1 fruit fly cellular context compared by ENCODE assay signal in the genomic region with DNA sequence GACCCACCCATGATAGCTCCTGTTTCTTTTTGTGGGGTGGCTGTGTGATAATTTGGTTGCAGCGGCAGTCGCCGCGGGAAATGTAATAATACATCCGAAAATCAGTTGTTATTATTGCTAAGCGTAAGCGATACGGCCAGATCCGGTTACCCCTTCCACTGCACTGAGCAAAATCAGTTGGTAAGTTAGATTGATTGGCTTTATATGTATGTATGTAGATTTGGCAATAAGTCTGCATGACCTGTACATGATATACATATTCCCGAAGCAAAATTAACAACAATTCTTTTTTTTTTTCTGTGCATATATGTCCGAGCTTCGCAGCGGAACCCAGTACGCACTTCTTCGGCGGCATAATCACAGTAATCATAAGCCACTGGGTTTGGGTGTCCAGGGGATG.
TF ChIP-seq lines count a peak whose summit lies in the region.

No protein-coding gene starts in this region.

TF ChIP-seq in whole organism, embryonic, 481 proteins besides CTCF, POLR2A, EP300 and RAD21 (continued from another document):
- TF ChIP-seq fd64A (GFP tag; optimal IDR thresholded peaks at IDR 0.05; lab: Kevin White, UChicago): no peak
- peak; percentile 70 for TF ChIP-seq CG1603 (tag; optimal IDR thresholded peaks at IDR 0.05; lab: Kevin White, UChicago)
- TF ChIP-seq sug (tag; optimal IDR thresholded peaks at IDR 0.05; lab: Kevin White, UChicago): no peak
- TF ChIP-seq sima (GFP tag; optimal IDR thresholded peaks at IDR 0.05; lab: Kevin White, UChicago): no peak
- peak; percentile 15 for TF ChIP-seq D19A (tag; optimal IDR thresholded peaks at IDR 0.05; lab: Kevin White, UChicago)
- no peak for TF ChIP-seq CG14441 (GFP tag; IDR thresholded peaks at IDR 0.05; lab: Robert Waterston, UW)
- peak; percentile 48 for TF ChIP-seq oc (tag; optimal IDR thresholded peaks at IDR 0.05; lab: Kevin White, UChicago)
- peak; percentile 22 for TF ChIP-seq CG9727 (GFP tag; optimal IDR thresholded peaks at IDR 0.05; lab: Kevin White, UChicago)
- TF ChIP-seq ci (GFP tag; IDR thresholded peaks at IDR 0.05; lab: Robert Waterston, UW): peak; percentile 65; the same call in 2 of the 3 replicates
- TF ChIP-seq ac (GFP tag; optimal IDR thresholded peaks at IDR 0.05; lab: Kevin White, UChicago): no peak
- no peak for TF ChIP-seq Nf-YA (GFP tag; IDR thresholded peaks at IDR 0.05; lab: Robert Waterston, UW)
- TF ChIP-seq pita (GFP tag; optimal IDR thresholded peaks at IDR 0.05; lab: Kevin White, UChicago): no peak
- peak; percentile 46 for TF ChIP-seq Sox102F (GFP tag; optimal IDR thresholded peaks at IDR 0.05; lab: Kevin White, UChicago)
- TF ChIP-seq Dek (tag; optimal IDR thresholded peaks at IDR 0.05; lab: Kevin White, UChicago): no peak
- peak; percentile 1 for TF ChIP-seq sqz (GFP tag; optimal IDR thresholded peaks at IDR 0.05; lab: Kevin White, UChicago)
- TF ChIP-seq CG11093 (GFP tag; IDR thresholded peaks at IDR 0.05; lab: Robert Waterston, UW): 0 out of 3 replicates have a peak, but pooled peaks have one; percentile 22
- TF ChIP-seq CG8089 (GFP tag; optimal IDR thresholded peaks at IDR 0.05; lab: Kevin White, UChicago): peak; percentile 4
- 0 out of 2 replicates have a peak, but pooled peaks have one; percentile 45 for TF ChIP-seq chm (GFP tag; IDR thresholded peaks at IDR 0.05; lab: Robert Waterston, UW)
- TF ChIP-seq seq (GFP tag; IDR thresholded peaks at IDR 0.05; lab: Robert Waterston, UW): no peak
- 0 out of 3 replicates have a peak, but pooled peaks have one; percentile 16 for TF ChIP-seq CG14050 (GFP tag; IDR thresholded peaks at IDR 0.05; lab: Robert Waterston, UW)
- no peak for TF ChIP-seq MTF-1 (GFP tag; optimal IDR thresholded peaks at IDR 0.05; lab: Kevin White, UChicago; ENCODE audit: borderline replicate concordance)
- TF ChIP-seq dpn (GFP tag; optimal IDR thresholded peaks at IDR 0.05; lab: Kevin White, UChicago): peak in 1 of 2 experiments; percentile 37
- TF ChIP-seq Hsf (GFP tag; optimal IDR thresholded peaks at IDR 0.05; lab: Kevin White, UChicago): peak; percentile 31
- TF ChIP-seq danr (GFP tag; IDR thresholded peaks at IDR 0.05; lab: Robert Waterston, UW): 0 out of 2 replicates have a peak, but pooled peaks have one; percentile 15
- no peak for TF ChIP-seq sc (optimal IDR thresholded peaks at IDR 0.05; lab: Kevin White, UChicago)
- TF ChIP-seq sc (GFP tag; optimal IDR thresholded peaks at IDR 0.05; lab: Kevin White, UChicago): peak; percentile 25
- TF ChIP-seq fu2 (GFP tag; optimal IDR thresholded peaks at IDR 0.05; lab: Kevin White, UChicago): no peak
- peak; percentile 45 for TF ChIP-seq CG12391 (tag; optimal IDR thresholded peaks at IDR 0.05; lab: Kevin White, UChicago)
- TF ChIP-seq rib (GFP tag; IDR thresholded peaks at IDR 0.05; lab: Robert Waterston, UW): no peak
- no peak for TF ChIP-seq CG8290 (GFP tag; optimal IDR thresholded peaks at IDR 0.05; lab: Kevin White, UChicago)
- TF ChIP-seq CG8290 (tag; optimal IDR thresholded peaks at IDR 0.05; lab: Kevin White, UChicago): peak in 1 of 2 experiments; percentile 17
- TF ChIP-seq C15 (GFP tag; IDR thresholded peaks at IDR 0.05; lab: Robert Waterston, UW): no peak
- no peak for TF ChIP-seq gfzf (GFP tag; optimal IDR thresholded peaks at IDR 0.05; lab: Kevin White, UChicago)
- peak; percentile 48 for TF ChIP-seq tin (GFP tag; optimal IDR thresholded peaks at IDR 0.05; lab: Kevin White, UChicago)
- TF ChIP-seq CG5180 (GFP tag; optimal IDR thresholded peaks at IDR 0.05; lab: Kevin White, UChicago): no peak
- no peak for TF ChIP-seq Mrtf (GFP tag; IDR thresholded peaks at IDR 0.05; lab: Robert Waterston, UW)
- no peak for TF ChIP-seq stwl (tag; optimal IDR thresholded peaks at IDR 0.05; lab: Kevin White, UChicago)
- TF ChIP-seq Dll (GFP tag; IDR thresholded peaks at IDR 0.05; lab: Robert Waterston, UW; ENCODE audit: partially characterized antibody): no peak
- peak; percentile 30 for TF ChIP-seq Side (GFP tag; optimal IDR thresholded peaks at IDR 0.05; lab: Kevin White, UChicago)
- peak; percentile 13 for TF ChIP-seq CG10654 (GFP tag; optimal IDR thresholded peaks at IDR 0.05; lab: Kevin White, UChicago)
- no peak; the same call in 2 of the 3 replicates for TF ChIP-seq B-H1 (GFP tag; IDR thresholded peaks at IDR 0.05; lab: Robert Waterston, UW)
- peak; percentile 31 for TF ChIP-seq CG16863 (GFP tag; optimal IDR thresholded peaks at IDR 0.05; lab: Kevin White, UChicago)
- peak; percentile 16; the same call in 1 of the 2 replicates for TF ChIP-seq CG32532 (GFP tag; IDR thresholded peaks at IDR 0.05; lab: Robert Waterston, UW)
- TF ChIP-seq CG2116 (GFP tag; optimal IDR thresholded peaks at IDR 0.05; lab: Kevin White, UChicago): no peak
- 0 out of 2 replicates have a peak, but pooled peaks have one; percentile 49 for TF ChIP-seq CG17328 (GFP tag; IDR thresholded peaks at IDR 0.05; lab: Robert Waterston, UW)
- TF ChIP-seq sd (tag; optimal IDR thresholded peaks at IDR 0.05; lab: Kevin White, UChicago): no peak
- TF ChIP-seq CG7372 (GFP tag; IDR thresholded peaks at IDR 0.05; lab: Robert Waterston, UW): no peak
- 0 out of 3 replicates have a peak, but pooled peaks have one; percentile 4 for TF ChIP-seq dysf (GFP tag; IDR thresholded peaks at IDR 0.05; lab: Robert Waterston, UW)
- no peak for TF ChIP-seq kni (GFP tag; optimal IDR thresholded peaks at IDR 0.05; lab: Kevin White, UChicago)
- peak; percentile 39 for TF ChIP-seq CG5245 (GFP tag; optimal IDR thresholded peaks at IDR 0.05; lab: Kevin White, UChicago)
